Fruit fly (Drosophila melanogaster): ENCODE measurements around the gene CG42445.
A peak's percentile ranks its signal among the peaks of the same experiment; 100 is the strongest.

Gene CG42445

DNA sequence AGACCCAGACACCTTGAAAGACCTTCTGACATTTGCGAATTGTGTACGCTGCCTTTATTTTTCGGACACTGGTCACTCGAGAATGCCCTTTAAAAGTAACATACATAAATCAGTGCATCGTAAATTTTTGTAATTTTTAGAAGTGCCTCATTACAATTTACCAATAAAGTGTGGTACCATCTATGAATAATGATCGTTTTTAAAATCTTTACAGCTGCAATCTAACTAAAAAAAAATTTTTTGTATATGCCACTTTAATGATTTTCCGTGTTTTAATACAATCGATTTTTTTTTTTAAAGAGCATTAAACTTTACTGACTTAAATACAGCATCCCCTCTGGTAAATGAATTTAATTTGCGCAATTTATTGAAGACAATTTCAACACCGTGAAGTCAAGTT lies 1.6 kb downstream of the CG42445 start (continued):
- TF ChIP-seq CG10669 (GFP tag; optimal IDR thresholded peaks at IDR 0.05) = peak; percentile 58
- TF ChIP-seq Sox102F (GFP tag; optimal IDR thresholded peaks at IDR 0.05) = peak; percentile 45
- no peak for TF ChIP-seq CG16779 (tag; optimal IDR thresholded peaks at IDR 0.05)
- TF ChIP-seq CG6792 (GFP tag; optimal IDR thresholded peaks at IDR 0.05) = peak; percentile 65
- no peak for TF ChIP-seq CG8119 (GFP tag; IDR thresholded peaks at IDR 0.05)
- peak; percentile 51 for TF ChIP-seq pdm3 (GFP tag; optimal IDR thresholded peaks at IDR 0.05)
- TF ChIP-seq CG6276 (GFP tag; optimal IDR thresholded peaks at IDR 0.05) = no peak
- TF ChIP-seq Ets21C (GFP tag; optimal IDR thresholded peaks at IDR 0.05) = peak; percentile 42
- peak; percentile 41 for TF ChIP-seq CG11762 (GFP tag; optimal IDR thresholded peaks at IDR 0.05; ENCODE audit: insufficient read depth)

DNA sequence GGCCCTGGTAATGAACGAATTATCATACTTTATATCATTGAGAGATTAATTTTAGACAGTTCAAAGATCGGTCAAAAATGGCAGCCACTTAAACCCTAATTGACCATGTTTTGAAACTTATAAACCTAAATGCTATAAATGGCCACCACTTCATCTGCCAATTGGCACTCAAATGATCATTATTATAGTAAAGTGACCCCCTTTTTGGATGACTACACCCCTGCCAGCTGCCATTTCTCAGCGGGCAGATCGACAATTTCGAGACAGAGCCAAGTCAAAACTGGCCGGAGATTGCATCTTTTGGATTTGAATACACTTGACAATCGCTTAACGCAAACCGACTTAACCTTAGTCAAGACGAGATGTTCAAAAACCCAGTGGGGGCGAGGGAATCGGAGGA lies 2.5 kb downstream of the CG42445 start:
- no peak for TF ChIP-seq Sox15 (GFP tag; optimal IDR thresholded peaks at IDR 0.05)
- no peak for TF ChIP-seq CG31627 (GFP tag; optimal IDR thresholded peaks at IDR 0.05)
- TF ChIP-seq CG15336 (GFP tag; IDR thresholded peaks at IDR 0.05) = peak; percentile 41; the same call in 1 of the 2 replicates
- peak; percentile 17 for TF ChIP-seq OdsH (GFP tag; optimal IDR thresholded peaks at IDR 0.05)
- peak; percentile 29 for TF ChIP-seq Met (GFP tag; optimal IDR thresholded peaks at IDR 0.05)
- no peak for TF ChIP-seq Hr39 (GFP tag; optimal IDR thresholded peaks at IDR 0.05)
- TF ChIP-seq Hr4 (GFP tag; optimal IDR thresholded peaks at IDR 0.05) = peak; percentile 15
- no peak for TF ChIP-seq dac (GFP tag; optimal IDR thresholded peaks at IDR 0.05)
- peak; percentile 45 for TF ChIP-seq CG34406 (GFP tag; optimal IDR thresholded peaks at IDR 0.05)
- no peak for TF ChIP-seq fd59A (GFP tag; optimal IDR thresholded peaks at IDR 0.05)
- peak; percentile 28 for TF ChIP-seq acj6 (GFP tag; optimal IDR thresholded peaks at IDR 0.05)
- TF ChIP-seq dsx (GFP tag; optimal IDR thresholded peaks at IDR 0.05; ENCODE audit: poor library complexity, severe bottlenecking) = no peak
- peak; percentile 23 for TF ChIP-seq lz (GFP tag; optimal IDR thresholded peaks at IDR 0.05)
- no peak for TF ChIP-seq Eip75B (GFP tag; optimal IDR thresholded peaks at IDR 0.05)
- TF ChIP-seq spab (GFP tag; optimal IDR thresholded peaks at IDR 0.05) = no peak
- TF ChIP-seq Gug (GFP tag; IDR thresholded peaks at IDR 0.05) = no peak
- peak; percentile 78 for TF ChIP-seq Eip78C (GFP tag)
- peak; percentile 11 for TF ChIP-seq cyc (GFP tag; optimal IDR thresholded peaks at IDR 0.05)
- peak; percentile 31 for TF ChIP-seq pdm3 (GFP tag; optimal IDR thresholded peaks at IDR 0.05)
- peak; percentile 1 for TF ChIP-seq Ets96B (tag; optimal IDR thresholded peaks at IDR 0.05)
- TF ChIP-seq CG11902 (GFP tag; optimal IDR thresholded peaks at IDR 0.05) = no peak
- peak; percentile 16 for TF ChIP-seq CG10669 (GFP tag; optimal IDR thresholded peaks at IDR 0.05)
- TF ChIP-seq CG32006 (GFP tag; optimal IDR thresholded peaks at IDR 0.05) = peak; percentile 22
- TF ChIP-seq CG6276 (GFP tag; optimal IDR thresholded peaks at IDR 0.05) = peak; percentile 36
- TF ChIP-seq Sox102F (GFP tag; optimal IDR thresholded peaks at IDR 0.05) = no peak
- TF ChIP-seq CG11762 (GFP tag; optimal IDR thresholded peaks at IDR 0.05; ENCODE audit: insufficient read depth) = no peak
- no peak for TF ChIP-seq CG6792 (GFP tag; optimal IDR thresholded peaks at IDR 0.05)
- peak; percentile 68 for TF ChIP-seq CG6163 (GFP tag; IDR thresholded peaks at IDR 0.05)
- TF ChIP-seq eg (GFP tag; IDR thresholded peaks at IDR 0.05) = peak; percentile 44; the same call in 1 of the 3 replicates
- TF ChIP-seq achi (GFP tag; optimal IDR thresholded peaks at IDR 0.05) = no peak
- TF ChIP-seq Sox14 (GFP tag; optimal IDR thresholded peaks at IDR 0.05) = no peak
- TF ChIP-seq fd85E (GFP tag; optimal IDR thresholded peaks at IDR 0.05) = no peak
- no peak for TF ChIP-seq CG1621 (tag; optimal IDR thresholded peaks at IDR 0.05)
- TF ChIP-seq Ets21C (GFP tag; optimal IDR thresholded peaks at IDR 0.05) = no peak
- no peak for TF ChIP-seq CG6808 (GFP tag; optimal IDR thresholded peaks at IDR 0.05)
- TF ChIP-seq CG11294 (GFP tag; IDR thresholded peaks at IDR 0.05) = no peak
- no peak for TF ChIP-seq Eip93F (GFP tag; optimal IDR thresholded peaks at IDR 0.05)
- no peak for TF ChIP-seq CG16779 (tag; optimal IDR thresholded peaks at IDR 0.05)
- TF ChIP-seq CG3919 (GFP tag; optimal IDR thresholded peaks at IDR 0.05) = peak; percentile 42
- peak; percentile 75 for TF ChIP-seq svp (GFP tag)
- peak in 1 of 2 experiments; percentile 22 for TF ChIP-seq ss (GFP tag; optimal IDR thresholded peaks at IDR 0.05)
- TF ChIP-seq Lpt (GFP tag; optimal IDR thresholded peaks at IDR 0.05) = no peak
- TF ChIP-seq fkh (GFP tag; optimal IDR thresholded peaks at IDR 0.05) = no peak
- peak; percentile 15 for TF ChIP-seq net (GFP tag; optimal IDR thresholded peaks at IDR 0.05)
- TF ChIP-seq salr (GFP tag; optimal IDR thresholded peaks at IDR 0.05) = no peak
- no peak for TF ChIP-seq CG4318 (GFP tag; optimal IDR thresholded peaks at IDR 0.05)
- peak; percentile 29 for TF ChIP-seq CG8632 (GFP tag; optimal IDR thresholded peaks at IDR 0.05)
- TF ChIP-seq topi (GFP tag; optimal IDR thresholded peaks at IDR 0.05) = peak; percentile 22

All from whole organism, prepupa.